Worm (Caenorhabditis elegans) whole organism, L2 larva: Measurements from ENCODE around the gene K09C6.2.

Source experiments
- ama-1 ChIP-seq: fragments of 150-350 bp; optimal IDR thresholded peaks from 2 replicates; lab custom pipeline; 2018; ENCODE audit warnings: inconsistent platforms
- elt-3 ChIP-seq: sonication (generic microtip); optimal IDR thresholded peaks from 2 replicates; lab custom pipeline; 2017; ENCODE audit warnings: missing biosample characterization, missing genetic modification characterization
- fos-1 ChIP-seq: fragments of 150-350 bp; optimal IDR thresholded peaks from 2 replicates; lab custom pipeline; 2014; ENCODE audit warnings: missing biosample characterization, missing genetic modification characterization
- lin-13 ChIP-seq: fragments of 150-350 bp; optimal IDR thresholded peaks from 2 replicates; lab custom pipeline; 2014; ENCODE audit warnings: missing biosample characterization, missing genetic modification reagents, missing genetic modification characterization
- lsy-2 ChIP-seq, 2 experiments: fragments of 150-350 bp in 1 of 2; sonication (generic microtip) in 1 of 2; optimal IDR thresholded peaks; 2 replicates each; lab custom pipeline; 2014 to 2017; ENCODE audit warnings: missing biosample characterization in 2 of 2, missing genetic modification characterization in 2 of 2
- nhr-12 ChIP-seq: fragments of 150-350 bp; optimal IDR thresholded peaks from 2 replicates; lab custom pipeline; 2014; ENCODE audit warnings: missing biosample characterization, missing genetic modification characterization
- nhr-129 ChIP-seq: fragments of 150-350 bp; optimal IDR thresholded peaks from 2 replicates; lab custom pipeline; 2014; ENCODE audit warnings: missing biosample characterization, missing genetic modification characterization
- nhr-23 ChIP-seq: fragments of 150-350 bp; optimal IDR thresholded peaks from 2 replicates; lab custom pipeline; 2014; ENCODE audit warnings: missing biosample characterization, missing genetic modification reagents, missing genetic modification characterization
- skn-1 ChIP-seq: sonication (generic microtip); optimal IDR thresholded peaks from 2 replicates; lab custom pipeline; 2017; ENCODE audit warnings: missing biosample characterization, missing genetic modification characterization
- sma-3 ChIP-seq: sonication (generic microtip); optimal IDR thresholded peaks from 2 replicates; lab custom pipeline; 2016; ENCODE audit warnings: missing genetic modification reagents, missing genetic modification characterization, missing compliant biosample characterization
- zag-1 ChIP-seq: fragments of 150-350 bp; optimal IDR thresholded peaks from 2 replicates; lab custom pipeline; 2014; ENCODE audit warnings: missing biosample characterization, missing genetic modification characterization

DNA sequence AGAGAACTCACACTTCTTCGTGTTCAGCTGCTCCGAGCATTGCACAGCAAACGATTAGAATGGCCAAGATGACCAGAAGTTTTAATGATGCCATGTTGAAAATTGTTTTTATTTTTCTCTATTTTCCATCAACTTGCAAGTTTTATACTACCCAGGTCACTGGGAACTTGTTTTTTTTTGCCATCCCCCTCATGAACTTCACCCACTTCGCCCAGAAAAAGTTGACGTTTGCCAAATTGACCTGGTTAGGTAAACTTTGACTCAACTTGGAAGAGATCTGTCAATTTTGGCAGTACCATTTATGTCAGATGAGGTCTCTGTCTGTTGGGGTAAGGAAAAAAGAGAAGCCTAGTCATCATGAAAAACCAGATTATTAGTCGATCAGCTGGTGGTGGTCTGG lies 43.5 kb upstream of the K09C6.2 start, which contains the start of gene R13D11.10:
- TF ChIP-seq lin-13 (GFP tag; lab: Kevin White, UChicago) (no peak), sma-3 (GFP tag; lab: Kevin White, UChicago) (no peak), zag-1 (no peak), ama-1 (lab: Kevin White, UChicago) (no peak), fos-1 (tag; lab: Kevin White, UChicago) (no peak), nhr-23 (tag; lab: Kevin White, UChicago) (no peak), nhr-129 (tag; lab: Kevin White, UChicago) (no peak), elt-3 (tag; lab: Kevin White, UChicago) (no peak), skn-1 (tag; lab: Kevin White, UChicago) (no peak), nhr-12 (no peak), lsy-2 (tag; optimal IDR thresholded peaks at IDR 0.05; lab: Kevin White, UChicago) (no peak)
